Worm (Caenorhabditis elegans) whole organism, mixed stage, embryonic: Measurements from ENCODE around the gene klc-2.

Experiments used
- blmp-1 ChIP-seq: fragments of 150-350 bp; optimal IDR thresholded peaks from 2 replicates; lab custom pipeline; 2014; ENCODE audit warnings: missing biosample characterization, missing genetic modification characterization
- drap-1 ChIP-seq: fragments of 200-800 bp; sonication (Bioruptor generic); optimal IDR thresholded peaks from 3 replicates; lab custom pipeline; 2018; ENCODE audit warnings: mild to moderate bottlenecking, missing genetic modification characterization, missing compliant biosample characterization
- elt-1 ChIP-seq: sonication (generic microtip); optimal IDR thresholded peaks from 2 replicates; lab custom pipeline; 2017; ENCODE audit warnings: missing genetic modification characterization, mild to moderate bottlenecking, missing compliant biosample characterization, antibody characterized with exemption, moderate library complexity, borderline replicate concordance; ENCODE audit not compliant: insufficient read depth
- elt-3 ChIP-seq: fragments of 150-350 bp; optimal IDR thresholded peaks from 2 replicates; lab custom pipeline; 2014; ENCODE audit warnings: missing biosample characterization, missing genetic modification characterization
- lsy-2 ChIP-seq: fragments of 150-350 bp; optimal IDR thresholded peaks from 2 replicates; lab custom pipeline; 2014; ENCODE audit warnings: missing biosample characterization, missing genetic modification characterization
- mep-1 ChIP-seq: fragments of 150-350 bp; optimal IDR thresholded peaks from 2 replicates; lab custom pipeline; 2017; ENCODE audit warnings: missing biosample characterization, missing genetic modification reagents, missing genetic modification characterization, inconsistent platforms
- nhr-12 ChIP-seq: fragments of 150-350 bp; optimal IDR thresholded peaks from 2 replicates; lab custom pipeline; 2014; ENCODE audit warnings: missing biosample characterization, missing genetic modification characterization
- nhr-237 ChIP-seq: fragments of 150-350 bp; optimal IDR thresholded peaks from 2 replicates; lab custom pipeline; 2014; ENCODE audit warnings: missing biosample characterization, missing genetic modification characterization
- pha-4 ChIP-seq: fragments of 150-350 bp; optimal IDR thresholded peaks from 2 replicates; lab custom pipeline; 2018; ENCODE audit warnings: missing biosample characterization, missing genetic modification reagents, missing genetic modification characterization
- snpc-4 ChIP-seq: fragments of 150-350 bp; optimal IDR thresholded peaks from 2 replicates; lab custom pipeline; 2014; ENCODE audit warnings: missing biosample characterization, missing genetic modification characterization
- unc-39 ChIP-seq: fragments of 150-350 bp; optimal IDR thresholded peaks from 2 replicates; lab custom pipeline; 2014; ENCODE audit warnings: missing biosample characterization, missing genetic modification characterization
- unc-62 ChIP-seq: fragments of 150-350 bp; optimal IDR thresholded peaks from 2 replicates; lab custom pipeline; 2014; ENCODE audit warnings: missing biosample characterization, missing genetic modification reagents, missing genetic modification characterization
- ztf-11 ChIP-seq: fragments of 150-350 bp; optimal IDR thresholded peaks from 2 replicates; lab custom pipeline; 2014; ENCODE audit warnings: missing biosample characterization, missing genetic modification characterization

- TF ChIP-seq nhr-237 (tag; lab: Kevin White, UChicago) (no peak), mep-1 (no peak), lsy-2 (no peak), unc-39 (tag; lab: Kevin White, UChicago) (no peak), pha-4 (tag; lab: Kevin White, UChicago) (no peak), drap-1 (GFP tag; lab: Kevin White, UChicago) (no peak), nhr-12 (tag; lab: Kevin White, UChicago) (no peak), snpc-4 (tag; lab: Kevin White, UChicago) (no peak), unc-62 (GFP tag; lab: Kevin White, UChicago) (no peak), elt-3 (tag; lab: Kevin White, UChicago) (no peak), ztf-11 (tag; lab: Kevin White, UChicago) (no peak), elt-1 (tag; lab: Kevin White, UChicago) (no peak), blmp-1 (tag; lab: Kevin White, UChicago) (no peak)
Observed at ce11 chrV:5630792-5631191, 49.6 kb upstream of the klc-2 start, which contains the start of gene acy-4.
